Fruit fly (Drosophila melanogaster): ENCODE measurements around the gene CG9109.

DNA sequence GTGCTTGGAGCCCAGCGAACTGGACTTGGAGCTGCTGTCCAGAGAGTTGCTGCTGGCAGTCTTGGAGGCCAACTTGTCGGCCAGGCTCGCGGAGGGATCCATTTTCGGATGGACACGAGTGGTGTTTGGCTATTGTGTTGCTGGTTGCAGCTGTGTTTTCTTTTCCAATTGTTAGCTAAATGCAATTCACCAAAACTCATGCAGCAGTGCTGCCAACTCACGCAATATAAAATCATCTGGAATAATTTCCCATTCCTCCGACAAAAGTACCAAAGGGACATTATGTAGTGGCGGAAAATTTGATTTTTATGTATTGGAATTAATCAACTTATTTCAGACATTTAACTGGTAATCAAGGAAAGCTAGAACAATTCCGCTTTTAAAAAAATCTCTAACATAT, 2.5 kb upstream of the CG9109 start, which contains the start of gene mtm:
- TF ChIP-seq Lpt (GFP tag; optimal IDR thresholded peaks at IDR 0.05) = no peak
- no peak for TF ChIP-seq Hr39 (GFP tag; optimal IDR thresholded peaks at IDR 0.05)
- no peak for TF ChIP-seq CG10669 (GFP tag; optimal IDR thresholded peaks at IDR 0.05)
- TF ChIP-seq fd85E (GFP tag; optimal IDR thresholded peaks at IDR 0.05) = no peak
- TF ChIP-seq CG11902 (GFP tag; optimal IDR thresholded peaks at IDR 0.05) = no peak
- no peak for TF ChIP-seq CG32006 (GFP tag; optimal IDR thresholded peaks at IDR 0.05)
- TF ChIP-seq Sox102F (GFP tag; optimal IDR thresholded peaks at IDR 0.05) = no peak
- no peak for TF ChIP-seq OdsH (GFP tag; optimal IDR thresholded peaks at IDR 0.05)

Data from whole organism, prepupa.